Fruit fly (Drosophila melanogaster) whole organism, embryonic: ENCODE results near the gene Ilp7.

ENCODE experiments used
- Atf-2 ChIP-seq: fragments of 200-800 bp; sonication (Bioruptor generic); optimal IDR thresholded peaks from 2 replicates; lab custom pipeline; 2016; ENCODE audit warnings: missing biosample characterization, missing genetic modification characterization
- Atf3 ChIP-seq: fragments of 200-800 bp; sonication (Bioruptor generic); optimal IDR thresholded peaks from 3 replicates; lab custom pipeline; 2016; ENCODE audit warnings: missing biosample characterization, missing genetic modification characterization
- CG10654 ChIP-seq: fragments of 200-800 bp; sonication (Bioruptor generic); optimal IDR thresholded peaks from 2 replicates; lab custom pipeline; 2016; ENCODE audit warnings: missing biosample characterization, missing genetic modification characterization
- CG11696 ChIP-seq: fragments of 200-800 bp; sonication (Bioruptor generic); IDR thresholded peaks from 2 replicates; pipeline ENCODE4 v1.3.6; 2022; ENCODE audit warnings: missing biosample characterization, missing genetic modification characterization
- CG13424 ChIP-seq: fragments of 200-800 bp; sonication (Bioruptor generic); optimal IDR thresholded peaks from 2 replicates; lab custom pipeline; 2019; ENCODE audit warnings: missing biosample characterization, mild to moderate bottlenecking, missing genetic modification characterization, moderate library complexity
- CG14050 ChIP-seq: fragments of 200-800 bp; sonication (Bioruptor generic); IDR thresholded peaks from 3 replicates; pipeline ENCODE4 v1.3.6; 2022; ENCODE audit warnings: missing biosample characterization, missing genetic modification characterization
- CG15696 ChIP-seq: fragments of 200-800 bp; sonication (Bioruptor generic); optimal IDR thresholded peaks from 2 replicates; lab custom pipeline; 2019; ENCODE audit warnings: missing biosample characterization, mild to moderate bottlenecking, missing genetic modification characterization, moderate library complexity
- CG16813 ChIP-seq: fragments of 200-800 bp; sonication (Bioruptor generic); IDR thresholded peaks from 3 replicates; pipeline ENCODE4 v1.3.6; 2022; ENCODE audit warnings: missing biosample characterization, missing genetic modification characterization; ENCODE audit not compliant: partially characterized antibody
- CG17186 ChIP-seq: fragments of 200-800 bp; sonication (Bioruptor generic); optimal IDR thresholded peaks from 3 replicates; lab custom pipeline; 2017; ENCODE audit warnings: missing biosample characterization, missing genetic modification reagents, missing genetic modification characterization
- CG2889 ChIP-seq: fragments of 200-800 bp; sonication (Bioruptor generic); IDR thresholded peaks from 3 replicates; pipeline ENCODE4 v1.3.6; 2022; ENCODE audit warnings: missing biosample characterization, missing genetic modification characterization
- CG33213 ChIP-seq: fragments of 200-800 bp; sonication (Bioruptor generic); optimal IDR thresholded peaks from 3 replicates; lab custom pipeline; 2016; ENCODE audit warnings: missing biosample characterization, missing genetic modification characterization
- CG3407 ChIP-seq: fragments of 200-800 bp; sonication (Bioruptor generic); optimal IDR thresholded peaks from 2 replicates; lab custom pipeline; 2018; ENCODE audit warnings: missing biosample characterization, mild to moderate bottlenecking, missing genetic modification characterization
- CG4360 ChIP-seq: fragments of 200-800 bp; sonication (Bioruptor generic); IDR thresholded peaks from 2 replicates; pipeline ENCODE4 v1.3.6; 2022; ENCODE audit warnings: missing biosample characterization, missing genetic modification characterization
- CG6683 ChIP-seq: fragments of 200-800 bp; sonication (Bioruptor generic); optimal IDR thresholded peaks from 2 replicates; lab custom pipeline; 2017; ENCODE audit warnings: missing biosample characterization, mild to moderate bottlenecking, missing genetic modification characterization, missing genetic modification reagents
- CG7786 ChIP-seq: fragments of 200-800 bp; sonication (Bioruptor generic); optimal IDR thresholded peaks from 2 replicates; lab custom pipeline; 2016; ENCODE audit warnings: missing biosample characterization, missing genetic modification characterization
- CG7928 ChIP-seq: fragments of 200-800 bp; sonication (Bioruptor generic); optimal IDR thresholded peaks from 2 replicates; lab custom pipeline; 2017; ENCODE audit warnings: missing biosample characterization, mild to moderate bottlenecking, missing genetic modification characterization
- CG9437 ChIP-seq: fragments of 200-800 bp; sonication (Bioruptor generic); optimal IDR thresholded peaks from 2 replicates; lab custom pipeline; 2018; ENCODE audit warnings: missing biosample characterization, mild to moderate bottlenecking, missing genetic modification characterization
- Chrac-16 ChIP-seq: fragments of 200-800 bp; sonication (Bioruptor generic); optimal IDR thresholded peaks from 3 replicates; lab custom pipeline; 2016; ENCODE audit warnings: missing biosample characterization, missing genetic modification characterization
- H2.0 ChIP-seq: fragments of 200-800 bp; sonication (Bioruptor generic); IDR thresholded peaks from 2 replicates; pipeline ENCODE4 v1.3.6; 2022; ENCODE audit warnings: missing biosample characterization, missing genetic modification characterization
- Lhr ChIP-seq: fragments of 200-800 bp; sonication (Bioruptor generic); optimal IDR thresholded peaks from 3 replicates; lab custom pipeline; 2017; ENCODE audit warnings: mild to moderate bottlenecking, missing biosample characterization, missing genetic modification reagents, missing genetic modification characterization
- MESR4 ChIP-seq: fragments of 200-800 bp; sonication (Bioruptor generic); optimal IDR thresholded peaks from 2 replicates; lab custom pipeline; 2018; ENCODE audit warnings: missing biosample characterization, mild to moderate bottlenecking, missing genetic modification characterization, moderate library complexity
- MTF-1 ChIP-seq: fragments of 200-800 bp; sonication (Bioruptor generic); optimal IDR thresholded peaks from 2 replicates; lab custom pipeline; 2018; ENCODE audit warnings: missing biosample characterization, mild to moderate bottlenecking, missing genetic modification characterization, borderline replicate concordance
- NFAT ChIP-seq: fragments of 200-800 bp; sonication (Bioruptor generic); IDR thresholded peaks from 2 replicates; pipeline ENCODE4 v1.3.6; 2022; ENCODE audit warnings: missing biosample characterization, missing genetic modification characterization
- PHDP ChIP-seq: fragments of 200-800 bp; sonication (Bioruptor generic); optimal IDR thresholded peaks from 3 replicates; lab custom pipeline; 2018; ENCODE audit warnings: missing biosample characterization, mild to moderate bottlenecking, missing genetic modification characterization, moderate library complexity
- Rx ChIP-seq: fragments of 200-800 bp; sonication (Bioruptor generic); IDR thresholded peaks from 2 replicates; pipeline ENCODE4 v1.3.6; 2022; ENCODE audit warnings: missing biosample characterization, missing genetic modification characterization
- Trl ChIP-seq, 3 experiments: fragments of >200 bp in 2 of 3; fragments of 200-800 bp in 1 of 3; sonication (Bioruptor generic) in 1 of 3; optimal IDR thresholded peaks; 2 replicates in 1 of 3; 3 replicates in 2 of 3; lab custom pipeline; 2016 to 2017; ENCODE audit warnings: missing biosample characterization in 1 of 3, missing genetic modification characterization in 1 of 3
- abd-A ChIP-seq: fragments of 200-800 bp; sonication (Bioruptor generic); optimal IDR thresholded peaks from 3 replicates; lab custom pipeline; 2019; ENCODE audit warnings: missing biosample characterization, mild to moderate bottlenecking, missing genetic modification characterization, moderate library complexity
- ap ChIP-seq: fragments of 200-800 bp; sonication (Bioruptor generic); IDR thresholded peaks from 2 replicates; pipeline ENCODE4 v1.3.6; 2022; ENCODE audit warnings: missing biosample characterization, missing genetic modification characterization
- ara ChIP-seq: fragments of 200-800 bp; sonication (Bioruptor generic); IDR thresholded peaks from 2 replicates; pipeline ENCODE4 v1.3.6; 2022; ENCODE audit warnings: missing biosample characterization, missing genetic modification characterization
- bigmax ChIP-seq: fragments of 200-800 bp; sonication (Bioruptor generic); optimal IDR thresholded peaks from 2 replicates; lab custom pipeline; 2018; ENCODE audit warnings: missing biosample characterization, mild to moderate bottlenecking, missing genetic modification characterization
- br ChIP-seq: fragments of >200 bp; optimal IDR thresholded peaks from 2 replicates; lab custom pipeline; 2017
- emc ChIP-seq: fragments of 200-800 bp; sonication (Bioruptor generic); optimal IDR thresholded peaks from 2 replicates; lab custom pipeline; 2016; ENCODE audit warnings: missing biosample characterization, missing genetic modification characterization
- eve ChIP-seq, 2 experiments: fragments of >200 bp; optimal IDR thresholded peaks; 2 replicates each; lab custom pipeline; 2017; ENCODE audit warnings: missing biosample characterization in 2 of 2, missing genetic modification characterization in 2 of 2
- fd96Cb ChIP-seq: fragments of 200-800 bp; sonication (Bioruptor generic); optimal IDR thresholded peaks from 2 replicates; lab custom pipeline; 2018; ENCODE audit warnings: missing biosample characterization, mild to moderate bottlenecking, missing genetic modification characterization, moderate library complexity
- gfzf ChIP-seq: fragments of 200-800 bp; sonication (Bioruptor generic); optimal IDR thresholded peaks from 2 replicates; lab custom pipeline; 2016; ENCODE audit warnings: missing biosample characterization, mild to moderate bottlenecking, missing genetic modification characterization, moderate library complexity
- gsb ChIP-seq: fragments of 200-800 bp; sonication (Bioruptor generic); IDR thresholded peaks from 2 replicates; pipeline ENCODE4 v1.3.6; 2022; ENCODE audit warnings: missing biosample characterization, missing genetic modification characterization
- gt ChIP-seq: fragments of 200-800 bp; sonication (Bioruptor generic); IDR thresholded peaks from 2 replicates; pipeline ENCODE4 v1.3.6; 2022; ENCODE audit warnings: missing biosample characterization, missing genetic modification characterization
- h ChIP-seq: fragments of >200 bp; optimal IDR thresholded peaks from 2 replicates; lab custom pipeline; 2017
- her ChIP-seq: fragments of 200-800 bp; sonication (Bioruptor generic); optimal IDR thresholded peaks from 2 replicates; lab custom pipeline; 2016; ENCODE audit warnings: missing biosample characterization, missing genetic modification characterization
- ind ChIP-seq: fragments of 200-800 bp; sonication (Bioruptor generic); optimal IDR thresholded peaks from 3 replicates; lab custom pipeline; 2016; ENCODE audit warnings: missing biosample characterization, missing genetic modification characterization
- jing ChIP-seq: fragments of 200-800 bp; sonication (Bioruptor generic); optimal IDR thresholded peaks from 2 replicates; lab custom pipeline; 2018; ENCODE audit warnings: missing biosample characterization, mild to moderate bottlenecking, missing genetic modification characterization
- lmd ChIP-seq: fragments of 200-800 bp; sonication (Bioruptor generic); IDR thresholded peaks from 2 replicates; pipeline ENCODE4 v1.3.6; 2022; ENCODE audit warnings: missing biosample characterization, missing genetic modification characterization
- lov ChIP-seq, 2 experiments: fragments of 200-800 bp in 1 of 2; fragments of >200 bp in 1 of 2; sonication (Bioruptor generic) in 1 of 2; IDR thresholded peaks in 1 of 2; optimal IDR thresholded peaks in 1 of 2; 2 replicates in 1 of 2; 3 replicates in 1 of 2; pipeline versions ENCODE4 v1.3.6 to Lab custom; 2017 to 2022; ENCODE audit warnings: missing biosample characterization in 1 of 2, missing genetic modification characterization in 1 of 2
- nerfin-1 ChIP-seq: fragments of 200-800 bp; sonication (Bioruptor generic); optimal IDR thresholded peaks from 3 replicates; lab custom pipeline; 2019; ENCODE audit warnings: missing biosample characterization, mild to moderate bottlenecking, missing genetic modification characterization, moderate library complexity
- pnt ChIP-seq: fragments of 200-800 bp; sonication (Bioruptor generic); optimal IDR thresholded peaks from 3 replicates; lab custom pipeline; 2016; ENCODE audit warnings: missing biosample characterization, missing genetic modification characterization
- row ChIP-seq: fragments of 200-800 bp; sonication (Bioruptor generic); IDR thresholded peaks from 3 replicates; pipeline ENCODE4 v1.3.6; 2022; ENCODE audit warnings: missing biosample characterization, missing genetic modification characterization
- scrt ChIP-seq: fragments of 200-800 bp; sonication (Bioruptor generic); optimal IDR thresholded peaks from 2 replicates; lab custom pipeline; 2018; ENCODE audit warnings: missing biosample characterization, mild to moderate bottlenecking, missing genetic modification characterization, moderate library complexity
- toy ChIP-seq: fragments of 200-800 bp; sonication (Bioruptor generic); IDR thresholded peaks from 2 replicates; pipeline ENCODE4 v1.3.6; 2022; ENCODE audit warnings: missing biosample characterization, missing genetic modification characterization
- z ChIP-seq: fragments of 200-800 bp; sonication (Bioruptor generic); IDR thresholded peaks from 3 replicates; pipeline ENCODE4 v1.3.6; 2022; ENCODE audit warnings: missing biosample characterization, missing genetic modification characterization

Ilp7 gene

dm6 chrX:3693989-3694769, 26.8 kb downstream of the Ilp7 start (continued):
- TF ChIP-seq CG16813 (GFP tag; lab: Robert Waterston, UW) (no peak), jing (peak; percentile 55), Rx (no peak), ara (GFP tag; lab: Robert Waterston, UW) (no peak), Atf3 (GFP tag; lab: Kevin White, UChicago) (peak; percentile 43), nerfin-1 (peak; percentile 55), CG15696 (tag; lab: Kevin White, UChicago) (peak; percentile 60), fd96Cb (tag; lab: Kevin White, UChicago) (peak; percentile 57), gfzf (GFP tag; lab: Kevin White, UChicago) (no peak), Chrac-16 (peak; percentile 33), CG9437 (GFP tag; lab: Kevin White, UChicago) (peak; percentile 72), ind (GFP tag; lab: Kevin White, UChicago) (peak; percentile 58), Atf-2 (GFP tag; lab: Kevin White, UChicago) (peak; percentile 48), br (lab: Kevin White, UChicago) (no peak), z (no peak), MTF-1 (GFP tag; lab: Kevin White, UChicago) (no peak), scrt (peak; percentile 16), lov (optimal IDR thresholded peaks at IDR 0.05; lab: Kevin White, UChicago) (no peak), lov (GFP tag; IDR thresholded peaks at IDR 0.05; lab: Robert Waterston, UW) (no peak), CG7928 (GFP tag; lab: Kevin White, UChicago) (no peak), CG13424 (peak; percentile 67), CG14050 (0 out of 3 replicates have a peak, but pooled peaks have one; percentile 14), row (GFP tag; lab: Robert Waterston, UW) (peak; percentile 62), her (GFP tag; lab: Kevin White, UChicago) (no peak), CG4360 (GFP tag; lab: Robert Waterston, UW) (0 out of 2 replicates have a peak, but pooled peaks have one; percentile 5), PHDP (peak; percentile 22), eve (GFP tag; optimal IDR thresholded peaks at IDR 0.05; lab: Kevin White, UChicago) (peak in 1 of 2 experiments; percentile 92), bigmax (GFP tag; lab: Kevin White, UChicago) (no peak), CG3407 (GFP tag; lab: Kevin White, UChicago) (peak; percentile 28), Lhr (GFP tag; lab: Kevin White, UChicago) (peak; percentile 4), Trl (optimal IDR thresholded peaks at IDR 0.05; lab: Kevin White, UChicago) (peak; percentile 14 to 50), Trl (GFP tag; optimal IDR thresholded peaks at IDR 0.05; lab: Kevin White, UChicago) (no peak), H2.0 (peak; percentile 39), pnt (GFP tag; lab: Kevin White, UChicago) (no peak), CG10654 (GFP tag; lab: Kevin White, UChicago) (peak; percentile 3), CG6683 (GFP tag; lab: Kevin White, UChicago) (no peak), CG33213 (GFP tag; lab: Kevin White, UChicago) (no peak), CG17186 (GFP tag; lab: Kevin White, UChicago) (peak; percentile 2), toy (GFP tag; lab: Robert Waterston, UW) (no peak), gt (no peak), ap (GFP tag; lab: Robert Waterston, UW) (0 out of 2 replicates have a peak, but pooled peaks have one; percentile 18), NFAT (GFP tag; lab: Robert Waterston, UW) (no peak), CG11696 (GFP tag; lab: Robert Waterston, UW) (peak; percentile 84), lmd (GFP tag; lab: Robert Waterston, UW) (peak; percentile 25; the same call in 1 of the 2 replicates), CG7786 (peak; percentile 43), h (no peak), emc (GFP tag; lab: Kevin White, UChicago) (no peak), abd-A (tag; lab: Kevin White, UChicago) (no peak), gsb (GFP tag; lab: Robert Waterston, UW) (no peak), MESR4 (GFP tag; lab: Kevin White, UChicago) (no peak), CG2889 (no peak)
